Worm (Caenorhabditis elegans): ENCODE results near the gene mltn-7.

DNA sequence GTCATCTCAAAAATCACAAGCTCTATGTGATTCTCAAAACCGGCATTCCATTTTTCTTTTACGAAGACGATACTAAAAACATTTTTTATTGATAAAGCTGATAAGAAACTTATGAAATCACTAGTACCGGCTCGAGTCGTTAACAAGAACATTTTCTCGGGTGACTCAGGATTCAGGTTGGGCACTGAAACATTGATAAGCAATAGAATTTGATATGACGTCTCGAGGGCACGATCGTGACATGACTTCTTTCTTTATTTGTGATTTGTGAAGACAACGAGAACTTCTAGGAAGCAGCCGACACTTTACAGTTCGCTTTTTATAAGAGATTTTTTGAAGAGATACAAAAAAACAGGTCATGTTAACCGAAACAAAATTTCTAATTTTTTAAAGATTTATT lies 36.4 kb upstream of the mltn-7 start:
- TF ChIP-seq ceh-8 (GFP tag; optimal IDR thresholded peaks at IDR 0.05) (no peak), nhr-28 (tag; optimal IDR thresholded peaks at IDR 0.05) (no peak), nhr-237 (tag; optimal IDR thresholded peaks at IDR 0.05) (no peak), efl-1 (optimal IDR thresholded peaks at IDR 0.05) (no peak), efl-1 (GFP tag; optimal IDR thresholded peaks at IDR 0.05 in 1 of 2) (peak in 1 of 2 experiments; percentile 83), F16B12.6 (tag; optimal IDR thresholded peaks at IDR 0.05) (no peak), snpc-4 (tag; optimal IDR thresholded peaks at IDR 0.05) (no peak), ces-1 (GFP tag; optimal IDR thresholded peaks at IDR 0.05) (no peak)

All from whole organism, L1 larva.